Worm (Caenorhabditis elegans) whole organism, L4/young adult: ENCODE results near the gene cpr-3.
"Not testable (repeated sequence)": the region's sequence is repeated elsewhere in the genome, so short reads cannot be mapped to it uniquely, and the experiment has no call there.

Experiments used
- W03F9.2 ChIP-seq: fragments of 150-350 bp; optimal IDR thresholded peaks from 2 replicates; lab custom pipeline; 2014; ENCODE audit warnings: missing biosample characterization, missing genetic modification characterization
- dao-5 ChIP-seq: sonication (generic microtip); optimal IDR thresholded peaks from 2 replicates; lab custom pipeline; 2016; ENCODE audit warnings: missing genotype, missing genetic modification characterization, moderate library complexity, missing compliant biosample characterization
- him-1 ChIP-seq: sonication (generic microtip); optimal IDR thresholded peaks from 2 replicates; lab custom pipeline; 2016; ENCODE audit warnings: missing genotype, missing genetic modification reagents, missing genetic modification characterization, missing compliant biosample characterization

cpr-3 gene

ce11 chrV:15298597-15298996 is at the start of gene cpr-3:
TSS of gene cpr-3 (minus strand) at chrV:15298700.
- TF ChIP-seq dao-5 (tag; lab: Kevin White, UChicago) (no peak), him-1 (tag; lab: Kevin White, UChicago) (no peak), W03F9.2 (tag; lab: Kevin White, UChicago) (no peak)

- TF ChIP-seq W03F9.2 (tag; lab: Kevin White, UChicago) = no peak
- TF ChIP-seq him-1 (tag; lab: Kevin White, UChicago) = no peak
- TF ChIP-seq dao-5 (tag; lab: Kevin White, UChicago) = no peak
Measured at ce11 chrV:15347292-15347691, 48.8 kb upstream of the cpr-3 start, which contains the start of gene C29F3.3. TSS of gene C29F3.3 (minus strand) at chrV:15347392.

ce11 chrV:15344481-15344880 is 46.0 kb upstream of the cpr-3 start, which contains the start of gene wrt-8:
TSS of gene wrt-8 (minus strand) at chrV:15344581.
- TF ChIP-seq W03F9.2 (tag; lab: Kevin White, UChicago) (no peak), him-1 (tag; lab: Kevin White, UChicago) (no peak), dao-5 (tag; lab: Kevin White, UChicago) (no peak)

ce11 chrV:15341404-15341803 is 42.9 kb upstream of the cpr-3 start, which contains the start of gene clec-229:
TSS of gene clec-229 (minus strand) at chrV:15341504.
- TF ChIP-seq W03F9.2 (tag; lab: Kevin White, UChicago) (no peak), dao-5 (tag; lab: Kevin White, UChicago) (no peak), him-1 (tag; lab: Kevin White, UChicago) (no peak)

ce11 chrV:15339363-15339762 is 40.9 kb upstream of the cpr-3 start, which contains the start of gene clec-228:
TSS of gene clec-228 (minus strand) at chrV:15339463.
- TF ChIP-seq W03F9.2 (tag; lab: Kevin White, UChicago) (no peak), dao-5 (tag; lab: Kevin White, UChicago) (no peak), him-1 (tag; lab: Kevin White, UChicago) (no peak)

ce11 chrV:15337405-15337804 is 38.9 kb upstream of the cpr-3 start, which contains the start of gene wrt-7:
TSS of gene wrt-7 (minus strand) at chrV:15337505.
- TF ChIP-seq dao-5 (tag; lab: Kevin White, UChicago) = no peak
- no peak for TF ChIP-seq him-1 (tag; lab: Kevin White, UChicago)
- TF ChIP-seq W03F9.2 (tag; lab: Kevin White, UChicago) = no peak

ce11 chrV:15332851-15333250 is 34.4 kb upstream of the cpr-3 start, which contains the start of gene srw-113:
TSS of gene srw-113 (plus strand) at chrV:15333151.
- TF ChIP-seq dao-5 (tag; lab: Kevin White, UChicago) = no peak
- no peak for TF ChIP-seq him-1 (tag; lab: Kevin White, UChicago)
- no peak for TF ChIP-seq W03F9.2 (tag; lab: Kevin White, UChicago)

ce11 chrV:15330314-15330713 is 31.8 kb upstream of the cpr-3 start, which contains the start of gene srh-295:
TSS of gene srh-295 (plus strand) at chrV:15330614.
- TF ChIP-seq W03F9.2 (tag; lab: Kevin White, UChicago) (no peak), dao-5 (tag; lab: Kevin White, UChicago) (no peak), him-1 (tag; lab: Kevin White, UChicago) (no peak)

- TF ChIP-seq him-1 (tag; lab: Kevin White, UChicago) = no peak
Measured at ce11 chrV:15327745-15328447, 29.4 kb upstream of the cpr-3 start, which contains the start of gene ZK1037.6. TSS of gene ZK1037.6 (minus strand) at chrV:15327795.

ce11 chrV:15323417-15323816 is 24.9 kb upstream of the cpr-3 start:
- TF ChIP-seq him-1 (tag; lab: Kevin White, UChicago) (no peak), W03F9.2 (tag; lab: Kevin White, UChicago) (no peak), dao-5 (tag; lab: Kevin White, UChicago) (no peak)

- not testable (repeated sequence) for TF ChIP-seq him-1, dao-5, W03F9.2 (tag; lab: Kevin White, UChicago)
Measured at ce11 chrV:15322653-15323052, 24.2 kb upstream of the cpr-3 start, which contains the start of gene nhr-247. TSS of gene nhr-247 (plus strand) at chrV:15322982.

ce11 chrV:15318638-15319037 is 20.1 kb upstream of the cpr-3 start, which contains the start of gene nhr-291:
TSS of gene nhr-291 (plus strand) at chrV:15318961.
- no peak for TF ChIP-seq W03F9.2 (tag; lab: Kevin White, UChicago)
- TF ChIP-seq dao-5 (tag; lab: Kevin White, UChicago) = no peak
- TF ChIP-seq him-1 (tag; lab: Kevin White, UChicago) = no peak

- TF ChIP-seq W03F9.2 (tag; lab: Kevin White, UChicago) = no peak
- no peak for TF ChIP-seq him-1 (tag; lab: Kevin White, UChicago)
- TF ChIP-seq dao-5 (tag; lab: Kevin White, UChicago) = no peak
Measured at ce11 chrV:15315827-15316527, 17.5 kb upstream of the cpr-3 start, which contains the start of the genes srt-22 and nhr-246. TSS of gene srt-22 (minus strand) at chrV:15315927. TSS of gene nhr-246 (plus strand) at chrV:15316477.
